Fruit fly (Drosophila melanogaster) whole organism, pupa: ENCODE data around the gene simj.

ENCODE experiments used
- CG10348 ChIP-seq: fragments of 200-800 bp; sonication (Bioruptor generic); IDR thresholded peaks from 2 replicates; pipeline ENCODE4 v1.3.6; 2022; ENCODE audit warnings: missing biosample characterization, missing genetic modification characterization
- CG12605 ChIP-seq: fragments of 200-800 bp; sonication (Bioruptor generic); IDR thresholded peaks from 2 replicates; pipeline ENCODE4 v1.3.6; 2022; ENCODE audit warnings: missing biosample characterization, missing genetic modification characterization
- CG13204 ChIP-seq: fragments of 200-800 bp; sonication (Bioruptor generic); optimal IDR thresholded peaks from 2 replicates; lab custom pipeline; 2018; ENCODE audit warnings: missing biosample characterization, mild to moderate bottlenecking, missing genetic modification characterization, moderate library complexity
- CG14655 ChIP-seq: fragments of 200-800 bp; sonication (Bioruptor generic); optimal IDR thresholded peaks from 3 replicates; lab custom pipeline; 2017; ENCODE audit warnings: mild to moderate bottlenecking, missing biosample characterization, missing genetic modification reagents, missing genetic modification characterization
- CG15710 ChIP-seq: fragments of 200-800 bp; sonication (Bioruptor generic); optimal IDR thresholded peaks from 2 replicates; lab custom pipeline; 2018; ENCODE audit warnings: missing biosample characterization, mild to moderate bottlenecking, missing genetic modification characterization, moderate library complexity
- CG17806 ChIP-seq: fragments of 200-800 bp; sonication (Bioruptor generic); optimal IDR thresholded peaks from 2 replicates; lab custom pipeline; 2018; ENCODE audit warnings: missing biosample characterization, mild to moderate bottlenecking, missing genetic modification characterization, moderate library complexity
- CG32121 ChIP-seq: fragments of 200-800 bp; sonication (Bioruptor generic); IDR thresholded peaks from 2 replicates; pipeline ENCODE4 v1.3.6; 2022; ENCODE audit warnings: missing biosample characterization, missing genetic modification characterization
- CG34367 ChIP-seq: fragments of 200-800 bp; sonication (Bioruptor generic); optimal IDR thresholded peaks from 2 replicates; lab custom pipeline; 2018; ENCODE audit warnings: missing biosample characterization, mild to moderate bottlenecking, missing genetic modification characterization
- CG4496 ChIP-seq: fragments of 200-800 bp; sonication (Bioruptor generic); IDR thresholded peaks from 3 replicates; pipeline ENCODE4 v1.3.6; 2022; ENCODE audit warnings: missing biosample characterization, missing genetic modification characterization
- CG8159 ChIP-seq: fragments of 200-800 bp; sonication (Bioruptor generic); optimal IDR thresholded peaks from 3 replicates; lab custom pipeline; 2018; ENCODE audit warnings: missing biosample characterization, mild to moderate bottlenecking, missing genetic modification characterization, moderate library complexity
- CG8301 ChIP-seq: fragments of 200-800 bp; sonication (Bioruptor generic); optimal IDR thresholded peaks from 2 replicates; lab custom pipeline; 2018; ENCODE audit warnings: missing biosample characterization, mild to moderate bottlenecking, missing genetic modification characterization
- CG9948 ChIP-seq: fragments of 200-800 bp; sonication (Bioruptor generic); optimal IDR thresholded peaks from 2 replicates; lab custom pipeline; 2018; ENCODE audit warnings: missing biosample characterization, mild to moderate bottlenecking, missing genetic modification characterization, moderate library complexity
- D1 ChIP-seq: fragments of 200-800 bp; sonication (Bioruptor generic); optimal IDR thresholded peaks from 2 replicates; lab custom pipeline; 2018; ENCODE audit warnings: missing biosample characterization, mild to moderate bottlenecking, missing genetic modification characterization, moderate library complexity
- EcR ChIP-seq: fragments of 200-800 bp; sonication (Bioruptor generic); optimal IDR thresholded peaks from 3 replicates; lab custom pipeline; 2019; ENCODE audit warnings: missing biosample characterization, missing genetic modification characterization, mild to moderate bottlenecking, moderate library complexity, missing genetic modification reagents
- Ets98B ChIP-seq: fragments of 200-800 bp; sonication (Bioruptor generic); IDR thresholded peaks from 2 replicates; pipeline ENCODE4 v1.3.6; 2022; ENCODE audit warnings: missing biosample characterization, missing genetic modification characterization
- Pif1A ChIP-seq: fragments of 200-800 bp; sonication (Bioruptor generic); optimal IDR thresholded peaks from 3 replicates; lab custom pipeline; 2016; ENCODE audit warnings: missing biosample characterization, missing genetic modification characterization
- Pif1B ChIP-seq: fragments of 200-800 bp; sonication (Bioruptor generic); optimal IDR thresholded peaks from 3 replicates; lab custom pipeline; 2016; ENCODE audit warnings: missing biosample characterization, missing genetic modification characterization
- Snoo ChIP-seq: fragments of 200-800 bp; sonication (Bioruptor generic); optimal IDR thresholded peaks from 3 replicates; lab custom pipeline; 2017; ENCODE audit warnings: missing biosample characterization, mild to moderate bottlenecking, missing genetic modification characterization, inconsistent platforms
- fd96Ca ChIP-seq: fragments of 200-800 bp; sonication (Bioruptor generic); IDR thresholded peaks from 3 replicates; pipeline ENCODE4 v1.3.6; 2022; ENCODE audit warnings: missing biosample characterization, missing genetic modification characterization
- gl ChIP-seq: fragments of 200-800 bp; sonication (Bioruptor generic); optimal IDR thresholded peaks from 2 replicates; lab custom pipeline; 2018; ENCODE audit warnings: missing biosample characterization, mild to moderate bottlenecking, missing genetic modification characterization
- rn ChIP-seq: fragments of 200-800 bp; sonication (Bioruptor generic); IDR thresholded peaks from 2 replicates; pipeline ENCODE4 v1.3.6; 2022; ENCODE audit warnings: missing biosample characterization, missing genetic modification characterization

simj gene

DNA sequence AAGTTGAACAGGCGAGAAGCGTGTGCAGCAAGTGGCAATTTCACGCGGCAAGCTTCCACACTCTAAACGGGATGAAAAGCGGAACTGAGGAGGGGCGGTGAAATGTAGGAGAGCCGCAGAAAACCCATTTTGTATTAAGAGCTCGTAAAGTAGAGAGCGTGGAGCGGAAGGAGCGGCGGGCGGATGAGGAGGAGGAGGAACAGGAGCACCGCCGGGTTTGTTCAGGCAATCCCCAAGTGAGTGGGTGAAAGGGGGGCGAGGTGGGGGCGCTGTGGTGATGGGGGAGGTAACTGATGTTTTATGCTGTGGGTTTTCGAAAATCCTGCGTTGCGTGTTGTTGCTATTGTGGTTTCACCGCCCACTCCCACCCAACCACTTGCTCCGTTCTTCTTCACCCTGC lies 62.6 kb downstream of the simj start:
- TF ChIP-seq gl (tag; lab: Kevin White, UChicago) (no peak), CG34367 (no peak), CG32121 (GFP tag; lab: Robert Waterston, UW) (no peak), Pif1A (GFP tag; lab: Kevin White, UChicago) (no peak), CG10348 (GFP tag; lab: Robert Waterston, UW) (no peak), CG8301 (tag; lab: Kevin White, UChicago) (no peak), CG14655 (GFP tag; lab: Kevin White, UChicago) (no peak), rn (GFP tag; lab: Robert Waterston, UW) (no peak), CG13204 (no peak), Snoo (no peak)

DNA sequence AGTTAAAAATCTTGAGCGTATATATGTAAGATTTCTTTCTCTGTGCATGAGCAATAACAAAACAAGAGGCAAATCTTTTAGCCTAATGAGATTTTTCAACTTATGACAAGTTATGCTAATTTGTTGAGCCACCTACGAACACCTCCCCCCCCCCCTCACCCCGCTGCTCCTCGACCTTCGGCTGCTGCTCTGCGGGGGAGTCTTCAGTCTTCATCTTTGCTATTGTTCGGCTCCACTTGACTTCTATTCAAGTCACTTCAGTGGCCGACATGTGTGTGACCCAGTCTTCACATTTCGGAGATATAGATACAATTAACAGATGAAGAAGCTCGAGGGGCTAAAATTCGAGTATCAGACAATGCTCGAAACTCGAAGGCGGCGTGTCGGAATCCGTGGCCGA lies 67.5 kb downstream of the simj start:
- TF ChIP-seq rn (GFP tag; lab: Robert Waterston, UW) (no peak), Pif1B (GFP tag; lab: Kevin White, UChicago) (no peak), gl (tag; lab: Kevin White, UChicago) (no peak), CG15710 (no peak), CG10348 (GFP tag; lab: Robert Waterston, UW) (no peak), fd96Ca (GFP tag; lab: Robert Waterston, UW) (no peak), CG32121 (GFP tag; lab: Robert Waterston, UW) (no peak), D1 (tag; lab: Kevin White, UChicago) (no peak), CG9948 (no peak), CG14655 (GFP tag; lab: Kevin White, UChicago) (no peak), Snoo (no peak), CG8301 (tag; lab: Kevin White, UChicago) (no peak), CG13204 (no peak), CG17806 (tag; lab: Kevin White, UChicago) (no peak), EcR (GFP tag; lab: Kevin White, UChicago) (no peak), CG12605 (no peak), CG34367 (no peak), CG8159 (tag; lab: Kevin White, UChicago) (no peak)
- TF ChIP-seq, all 21 proteins: peak for 0

DNA sequence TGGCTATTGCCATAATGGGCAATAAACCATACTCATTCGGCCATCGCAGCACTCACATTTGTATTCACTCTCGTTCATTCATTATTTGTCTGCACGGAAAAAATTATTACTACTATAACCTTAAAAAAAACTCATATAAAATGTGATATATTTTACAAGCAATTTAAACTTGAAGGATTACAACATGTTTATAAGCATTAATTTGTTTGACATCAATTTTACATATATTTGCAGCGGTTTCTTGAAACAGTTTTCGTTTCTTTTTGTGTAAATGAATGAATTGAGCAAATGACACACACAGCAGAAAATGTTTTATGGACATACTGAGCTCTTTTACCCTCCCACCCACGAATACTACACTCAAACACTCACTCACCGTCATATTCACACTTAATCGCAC lies 69.0 kb downstream of the simj start:
- no peak for TF ChIP-seq CG12605
- TF ChIP-seq Ets98B (GFP tag; lab: Robert Waterston, UW), result no peak
- no peak for TF ChIP-seq CG4496 (GFP tag; lab: Robert Waterston, UW)
- no peak for TF ChIP-seq rn (GFP tag; lab: Robert Waterston, UW)
- no peak for TF ChIP-seq CG9948

DNA sequence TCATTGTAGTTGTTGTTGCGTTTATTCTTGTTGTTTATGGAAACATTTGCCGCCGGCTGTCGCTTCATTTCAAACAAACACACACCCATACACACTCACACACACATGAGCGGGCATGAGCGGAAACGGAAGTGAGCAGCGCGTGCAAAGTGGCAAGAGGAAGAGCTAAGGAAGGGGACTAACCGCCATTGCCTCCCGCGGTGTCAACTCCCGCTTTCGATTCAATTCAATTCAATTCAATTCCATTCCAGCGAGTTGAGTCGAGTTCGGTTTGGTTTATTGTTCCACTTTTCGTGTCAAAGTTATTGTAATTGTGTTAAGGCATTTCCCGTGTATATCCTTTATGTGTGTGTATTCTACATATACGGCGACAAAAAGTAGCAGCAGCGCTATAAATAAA lies 70.0 kb downstream of the simj start:
- no peak for TF ChIP-seq Pif1A (GFP tag; lab: Kevin White, UChicago)
- TF ChIP-seq fd96Ca (GFP tag; lab: Robert Waterston, UW), result no peak
- peak; percentile 47; the same call in 2 of the 3 replicates for TF ChIP-seq CG4496 (GFP tag; lab: Robert Waterston, UW)
- TF ChIP-seq gl (tag; lab: Kevin White, UChicago), result no peak
- TF ChIP-seq CG32121 (GFP tag; lab: Robert Waterston, UW), result no peak
- TF ChIP-seq CG8301 (tag; lab: Kevin White, UChicago), result no peak
- TF ChIP-seq CG34367, result no peak
- no peak for TF ChIP-seq Ets98B (GFP tag; lab: Robert Waterston, UW)

- TF ChIP-seq CG32121 (GFP tag; lab: Robert Waterston, UW), result peak; percentile 66
- peak; percentile 31 for TF ChIP-seq CG15710
- TF ChIP-seq gl (tag; lab: Kevin White, UChicago), result no peak
- no peak for TF ChIP-seq EcR (GFP tag; lab: Kevin White, UChicago)
- TF ChIP-seq CG14655 (GFP tag; lab: Kevin White, UChicago), result peak; percentile 36
- peak; percentile 10 for TF ChIP-seq CG8159 (tag; lab: Kevin White, UChicago)
- no peak for TF ChIP-seq fd96Ca (GFP tag; lab: Robert Waterston, UW)
- TF ChIP-seq CG12605, result peak; percentile 16; the same call in 1 of the 2 replicates
- peak; percentile 9 for TF ChIP-seq CG9948
- peak; percentile 44 for TF ChIP-seq CG34367
- peak; percentile 56 for TF ChIP-seq CG8301 (tag; lab: Kevin White, UChicago)
- TF ChIP-seq CG10348 (GFP tag; lab: Robert Waterston, UW), result no peak
- no peak for TF ChIP-seq Ets98B (GFP tag; lab: Robert Waterston, UW)
- TF ChIP-seq D1 (tag; lab: Kevin White, UChicago), result no peak
- TF ChIP-seq Pif1B (GFP tag; lab: Kevin White, UChicago), result peak; percentile 33
- peak; percentile 31 for TF ChIP-seq CG17806 (tag; lab: Kevin White, UChicago)
- TF ChIP-seq CG13204, result no peak
- TF ChIP-seq Snoo, result no peak
- TF ChIP-seq Pif1A (GFP tag; lab: Kevin White, UChicago), result peak; percentile 47
- TF ChIP-seq rn (GFP tag; lab: Robert Waterston, UW), result no peak
- TF ChIP-seq CG4496 (GFP tag; lab: Robert Waterston, UW), result 0 out of 3 replicates have a peak, but pooled peaks have one; percentile 32
Observed at dm6 chr3L:10735095-10735494, 70.6 kb downstream of the simj start.

- TF ChIP-seq CG17806 (tag; lab: Kevin White, UChicago) (peak; percentile 23), Snoo (no peak), CG12605 (peak; percentile 34; the same call in 1 of the 2 replicates), CG32121 (GFP tag; lab: Robert Waterston, UW) (peak; percentile 67), CG34367 (no peak), Pif1B (GFP tag; lab: Kevin White, UChicago) (peak; percentile 30), D1 (tag; lab: Kevin White, UChicago) (no peak), CG15710 (no peak), CG13204 (no peak), fd96Ca (GFP tag; lab: Robert Waterston, UW) (peak; percentile 27; the same call in 1 of the 3 replicates), CG8301 (tag; lab: Kevin White, UChicago) (peak; percentile 5), CG14655 (GFP tag; lab: Kevin White, UChicago) (peak; percentile 45), CG4496 (GFP tag; lab: Robert Waterston, UW) (peak; percentile 43; the same call in 2 of the 3 replicates), CG8159 (tag; lab: Kevin White, UChicago) (peak; percentile 13), Ets98B (GFP tag; lab: Robert Waterston, UW) (peak; percentile 30; the same call in 1 of the 2 replicates), CG9948 (peak; percentile 21), EcR (GFP tag; lab: Kevin White, UChicago) (no peak), gl (tag; lab: Kevin White, UChicago) (no peak), CG10348 (GFP tag; lab: Robert Waterston, UW) (no peak), Pif1A (GFP tag; lab: Kevin White, UChicago) (peak; percentile 55), rn (GFP tag; lab: Robert Waterston, UW) (0 out of 2 replicates have a peak, but pooled peaks have one; percentile 33)
Observed at dm6 chr3L:10736483-10737122, 72.1 kb downstream of the simj start.
